Fruit fly (Drosophila melanogaster) whole organism, pupa: ENCODE data around the gene CG34284.

ENCODE experiments used
- CG17806 ChIP-seq: fragments of 200-800 bp; sonication (Bioruptor generic); optimal IDR thresholded peaks from 2 replicates; lab custom pipeline; 2018; ENCODE audit warnings: missing biosample characterization, mild to moderate bottlenecking, missing genetic modification characterization, moderate library complexity
- CG8159 ChIP-seq: fragments of 200-800 bp; sonication (Bioruptor generic); optimal IDR thresholded peaks from 3 replicates; lab custom pipeline; 2018; ENCODE audit warnings: missing biosample characterization, mild to moderate bottlenecking, missing genetic modification characterization, moderate library complexity
- CG9948 ChIP-seq: fragments of 200-800 bp; sonication (Bioruptor generic); optimal IDR thresholded peaks from 2 replicates; lab custom pipeline; 2018; ENCODE audit warnings: missing biosample characterization, mild to moderate bottlenecking, missing genetic modification characterization, moderate library complexity
- EcR ChIP-seq: fragments of 200-800 bp; sonication (Bioruptor generic); optimal IDR thresholded peaks from 3 replicates; lab custom pipeline; 2019; ENCODE audit warnings: missing biosample characterization, missing genetic modification characterization, mild to moderate bottlenecking, moderate library complexity, missing genetic modification reagents
- Ets98B ChIP-seq: fragments of 200-800 bp; sonication (Bioruptor generic); IDR thresholded peaks from 2 replicates; pipeline ENCODE4 v1.3.6; 2022; ENCODE audit warnings: missing biosample characterization, missing genetic modification characterization
- Pif1B ChIP-seq: fragments of 200-800 bp; sonication (Bioruptor generic); optimal IDR thresholded peaks from 3 replicates; lab custom pipeline; 2016; ENCODE audit warnings: missing biosample characterization, missing genetic modification characterization
- Snoo ChIP-seq: fragments of 200-800 bp; sonication (Bioruptor generic); optimal IDR thresholded peaks from 3 replicates; lab custom pipeline; 2017; ENCODE audit warnings: missing biosample characterization, mild to moderate bottlenecking, missing genetic modification characterization, inconsistent platforms
- fd96Ca ChIP-seq: fragments of 200-800 bp; sonication (Bioruptor generic); IDR thresholded peaks from 3 replicates; pipeline ENCODE4 v1.3.6; 2022; ENCODE audit warnings: missing biosample characterization, missing genetic modification characterization
- gl ChIP-seq: fragments of 200-800 bp; sonication (Bioruptor generic); optimal IDR thresholded peaks from 2 replicates; lab custom pipeline; 2018; ENCODE audit warnings: missing biosample characterization, mild to moderate bottlenecking, missing genetic modification characterization
- rn ChIP-seq: fragments of 200-800 bp; sonication (Bioruptor generic); IDR thresholded peaks from 2 replicates; pipeline ENCODE4 v1.3.6; 2022; ENCODE audit warnings: missing biosample characterization, missing genetic modification characterization

DNA sequence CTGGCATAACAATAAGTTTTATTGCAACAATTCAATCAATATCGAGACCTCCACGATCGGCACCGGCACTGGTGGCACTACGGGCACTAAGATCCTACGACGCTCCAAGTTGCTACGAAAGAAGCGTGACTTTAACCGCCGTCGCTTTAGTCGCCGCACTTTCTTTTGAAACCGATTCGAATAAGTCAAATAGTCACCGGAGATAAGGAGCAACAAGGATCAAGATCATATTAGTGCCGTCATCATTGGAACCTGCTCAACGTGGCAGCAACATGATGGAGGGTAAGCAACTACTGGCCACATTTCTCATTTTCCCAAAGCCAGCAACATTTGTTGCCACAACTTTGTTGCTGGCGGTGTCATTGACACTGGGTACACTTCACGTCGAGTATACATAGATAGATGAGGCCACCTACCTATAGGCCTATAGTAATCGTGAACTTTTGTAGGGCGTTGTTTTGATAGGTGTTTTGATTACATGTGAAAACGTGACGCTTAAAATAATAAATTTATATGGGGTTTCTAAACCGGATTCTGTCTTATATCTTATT lies 13.0 kb upstream of the CG34284 start:
- TF ChIP-seq rn (no peak), Snoo (tag; lab: Kevin White, UChicago) (no peak), fd96Ca (GFP tag; lab: Robert Waterston, UW) (no peak), Ets98B (GFP tag; lab: Robert Waterston, UW) (no peak), CG8159 (no peak), EcR (peak; percentile 40), gl (tag; lab: Kevin White, UChicago) (no peak), CG9948 (tag; lab: Kevin White, UChicago) (no peak), CG17806 (no peak), Pif1B (GFP tag; lab: Kevin White, UChicago) (no peak)
